Worm (Caenorhabditis elegans): Measurements from ENCODE around the gene cTel55X.1.

DNA sequence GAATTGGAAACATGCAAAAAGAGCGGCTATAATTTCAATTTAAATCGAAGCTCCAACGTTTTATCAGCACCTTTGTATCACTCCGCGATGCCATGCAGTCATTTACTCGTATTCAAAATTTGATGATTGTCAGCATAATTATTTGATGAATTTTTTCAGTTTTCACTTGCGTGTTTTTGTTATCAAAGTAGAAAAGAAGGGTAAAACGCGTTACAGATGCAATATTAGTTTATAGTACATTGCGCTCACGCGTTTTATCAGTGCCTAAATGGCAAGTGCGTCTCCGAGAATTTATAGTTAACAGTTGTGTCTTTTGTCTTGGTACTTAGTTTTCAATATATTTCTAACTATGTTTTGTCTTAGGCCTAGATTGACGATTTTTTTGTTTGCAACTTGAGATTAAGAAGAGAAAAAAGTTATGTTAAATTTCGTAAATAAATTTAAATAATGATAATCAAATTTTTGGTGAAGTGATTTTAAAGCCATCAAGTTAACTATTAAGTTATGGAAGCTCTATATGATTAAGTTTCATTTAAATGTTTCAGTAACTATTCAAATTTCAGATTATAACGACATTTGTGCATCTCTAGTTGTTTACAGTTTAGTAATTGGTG is 20.0 kb upstream of the cTel55X.1 start, which contains the start of gene cgt-2:
- peak; percentile 82 for TF ChIP-seq elt-2 (tag; optimal IDR thresholded peaks at IDR 0.05)
- TF ChIP-seq jun-1 (tag; optimal IDR thresholded peaks at IDR 0.05) = no peak
